Worm (Caenorhabditis elegans) whole organism, mixed stage, embryonic: ENCODE data around the gene str-123.

Source experiments
- M03D4.4 ChIP-seq: sonication (generic microtip); optimal IDR thresholded peaks from 2 replicates; lab custom pipeline; 2017; ENCODE audit warnings: mild to moderate bottlenecking, missing genetic modification characterization, missing compliant biosample characterization
- snpc-4 ChIP-seq: fragments of 150-350 bp; optimal IDR thresholded peaks from 2 replicates; lab custom pipeline; 2014; ENCODE audit warnings: missing biosample characterization, missing genetic modification characterization

DNA sequence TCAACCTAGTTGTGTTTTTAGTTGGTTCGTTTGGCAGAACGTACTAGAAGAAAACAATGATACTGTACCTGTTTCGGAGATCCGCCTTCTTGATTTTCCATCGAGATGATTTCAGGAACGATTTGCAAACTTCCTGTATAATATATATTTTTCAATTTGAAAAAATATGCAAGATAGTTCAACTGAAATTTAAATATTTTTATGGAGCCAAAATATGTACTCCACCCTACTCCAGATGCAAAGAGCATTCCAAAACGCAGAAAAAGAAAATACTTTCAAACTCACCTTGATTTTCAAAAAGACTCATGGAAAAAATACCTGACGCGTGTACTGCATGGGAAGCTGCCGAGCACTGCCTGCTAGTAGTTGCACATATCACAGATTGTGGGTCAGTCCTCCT is 23.4 kb downstream of the str-123 start, which contains the start of gene gei-3:
- TF ChIP-seq M03D4.4, result no peak
- no peak for TF ChIP-seq snpc-4 (tag; lab: Kevin White, UChicago)
